Fruit fly (Drosophila melanogaster): ENCODE data around the gene CG7573.
A peak's percentile ranks its signal among the peaks of the same experiment; 100 is the strongest.

Gene CG7573

dm6 chr3L:11284091-11285023, 27.2 kb upstream of the CG7573 start:
- TF ChIP-seq CG9948 (tag; optimal IDR thresholded peaks at IDR 0.05) (no peak), CG17806 (tag; optimal IDR thresholded peaks at IDR 0.05) (no peak), CG4496 (GFP tag; IDR thresholded peaks at IDR 0.05) (no peak), EcR (GFP tag; optimal IDR thresholded peaks at IDR 0.05) (peak; percentile 68), Snoo (tag; optimal IDR thresholded peaks at IDR 0.05) (no peak), CG15710 (tag; optimal IDR thresholded peaks at IDR 0.05) (no peak), D1 (tag; optimal IDR thresholded peaks at IDR 0.05) (no peak), CG10348 (GFP tag; IDR thresholded peaks at IDR 0.05) (no peak), CG13204 (GFP tag; optimal IDR thresholded peaks at IDR 0.05) (peak; percentile 1), Pif1B (GFP tag; optimal IDR thresholded peaks at IDR 0.05) (peak; percentile 21), CG8159 (tag; optimal IDR thresholded peaks at IDR 0.05) (peak; percentile 7), CG34367 (tag; optimal IDR thresholded peaks at IDR 0.05) (no peak), CG8301 (tag; optimal IDR thresholded peaks at IDR 0.05) (peak; percentile 12), Ets98B (GFP tag; IDR thresholded peaks at IDR 0.05) (peak; percentile 38; the same call in 1 of the 2 replicates), gl (tag; optimal IDR thresholded peaks at IDR 0.05) (peak; percentile 33), Pif1A (GFP tag; optimal IDR thresholded peaks at IDR 0.05) (no peak), CG32121 (GFP tag; IDR thresholded peaks at IDR 0.05) (peak; percentile 39; the same call in 1 of the 2 replicates), CG14655 (GFP tag; optimal IDR thresholded peaks at IDR 0.05) (peak; percentile 37), rn (GFP tag; IDR thresholded peaks at IDR 0.05) (no peak), fd96Ca (GFP tag; IDR thresholded peaks at IDR 0.05) (no peak), CG12605 (GFP tag; IDR thresholded peaks at IDR 0.05) (peak; percentile 57)

- TF ChIP-seq CG9948 (tag; optimal IDR thresholded peaks at IDR 0.05) (peak; percentile 22), CG10348 (GFP tag; IDR thresholded peaks at IDR 0.05) (no peak), EcR (GFP tag; optimal IDR thresholded peaks at IDR 0.05) (no peak), CG32121 (GFP tag; IDR thresholded peaks at IDR 0.05) (peak; percentile 57), fd96Ca (GFP tag; IDR thresholded peaks at IDR 0.05) (no peak), CG14655 (GFP tag; optimal IDR thresholded peaks at IDR 0.05) (peak; percentile 70), D1 (tag; optimal IDR thresholded peaks at IDR 0.05) (no peak), CG8159 (tag; optimal IDR thresholded peaks at IDR 0.05) (peak; percentile 61), CG12605 (GFP tag; IDR thresholded peaks at IDR 0.05) (peak; percentile 69), CG13204 (GFP tag; optimal IDR thresholded peaks at IDR 0.05) (no peak), Ets98B (GFP tag; IDR thresholded peaks at IDR 0.05) (peak; percentile 17; the same call in 1 of the 2 replicates), gl (tag; optimal IDR thresholded peaks at IDR 0.05) (no peak), CG8301 (tag; optimal IDR thresholded peaks at IDR 0.05) (peak; percentile 58), rn (GFP tag; IDR thresholded peaks at IDR 0.05) (no peak), CG17806 (tag; optimal IDR thresholded peaks at IDR 0.05) (peak; percentile 36), Snoo (tag; optimal IDR thresholded peaks at IDR 0.05) (no peak), CG34367 (tag; optimal IDR thresholded peaks at IDR 0.05) (no peak), Pif1A (GFP tag; optimal IDR thresholded peaks at IDR 0.05) (peak; percentile 63), Pif1B (GFP tag; optimal IDR thresholded peaks at IDR 0.05) (peak; percentile 20), CG4496 (GFP tag; IDR thresholded peaks at IDR 0.05) (peak; percentile 78), CG15710 (tag; optimal IDR thresholded peaks at IDR 0.05) (no peak)
Measured at dm6 chr3L:11285066-11285465, 26.5 kb upstream of the CG7573 start.

dm6 chr3L:11285572-11286276, 25.8 kb upstream of the CG7573 start:
- TF ChIP-seq CG14655 (GFP tag; optimal IDR thresholded peaks at IDR 0.05) (peak; percentile 35), CG13204 (GFP tag; optimal IDR thresholded peaks at IDR 0.05) (no peak), CG17806 (tag; optimal IDR thresholded peaks at IDR 0.05) (no peak), CG8301 (tag; optimal IDR thresholded peaks at IDR 0.05) (no peak), gl (tag; optimal IDR thresholded peaks at IDR 0.05) (peak; percentile 9), fd96Ca (GFP tag; IDR thresholded peaks at IDR 0.05) (peak; percentile 65; the same call in 2 of the 3 replicates), CG4496 (GFP tag; IDR thresholded peaks at IDR 0.05) (0 out of 3 replicates have a peak, but pooled peaks have one; percentile 7), Snoo (tag; optimal IDR thresholded peaks at IDR 0.05) (no peak), D1 (tag; optimal IDR thresholded peaks at IDR 0.05) (no peak), CG32121 (GFP tag; IDR thresholded peaks at IDR 0.05) (no peak; the same call in 1 of the 2 replicates), Pif1A (GFP tag; optimal IDR thresholded peaks at IDR 0.05) (no peak), CG12605 (GFP tag; IDR thresholded peaks at IDR 0.05) (no peak), CG9948 (tag; optimal IDR thresholded peaks at IDR 0.05) (no peak), Ets98B (GFP tag; IDR thresholded peaks at IDR 0.05) (peak; percentile 12; the same call in 1 of the 2 replicates), CG15710 (tag; optimal IDR thresholded peaks at IDR 0.05) (no peak), EcR (GFP tag; optimal IDR thresholded peaks at IDR 0.05) (peak; percentile 22)

- TF ChIP-seq CG32121 (GFP tag; IDR thresholded peaks at IDR 0.05): no peak
- no peak for TF ChIP-seq fd96Ca (GFP tag; IDR thresholded peaks at IDR 0.05)
- TF ChIP-seq Pif1A (GFP tag; optimal IDR thresholded peaks at IDR 0.05): no peak
- TF ChIP-seq CG8301 (tag; optimal IDR thresholded peaks at IDR 0.05): no peak
- no peak for TF ChIP-seq CG34367 (tag; optimal IDR thresholded peaks at IDR 0.05)
Measured at dm6 chr3L:11286603-11287011, 24.9 kb upstream of the CG7573 start.

- TF ChIP-seq CG10348 (GFP tag; IDR thresholded peaks at IDR 0.05) (no peak), CG9948 (tag; optimal IDR thresholded peaks at IDR 0.05) (no peak), D1 (tag; optimal IDR thresholded peaks at IDR 0.05) (no peak), CG15710 (tag; optimal IDR thresholded peaks at IDR 0.05) (no peak), CG13204 (GFP tag; optimal IDR thresholded peaks at IDR 0.05) (no peak), CG8301 (tag; optimal IDR thresholded peaks at IDR 0.05) (no peak), CG17806 (tag; optimal IDR thresholded peaks at IDR 0.05) (no peak), CG14655 (GFP tag; optimal IDR thresholded peaks at IDR 0.05) (no peak), Pif1A (GFP tag; optimal IDR thresholded peaks at IDR 0.05) (no peak), CG8159 (tag; optimal IDR thresholded peaks at IDR 0.05) (no peak), EcR (GFP tag; optimal IDR thresholded peaks at IDR 0.05) (no peak), rn (GFP tag; IDR thresholded peaks at IDR 0.05) (no peak), CG12605 (GFP tag; IDR thresholded peaks at IDR 0.05) (no peak), CG4496 (GFP tag; IDR thresholded peaks at IDR 0.05) (no peak), gl (tag; optimal IDR thresholded peaks at IDR 0.05) (no peak), Snoo (tag; optimal IDR thresholded peaks at IDR 0.05) (no peak)
Measured at dm6 chr3L:11287977-11288376, 23.6 kb upstream of the CG7573 start.
